Fruit fly (Drosophila melanogaster): ENCODE results near the gene Hers.

The Hers gene

dm6 chrX:19865389-19866144, 379 bp upstream of the Hers start, which contains the start of gene THADA (continued):
- no peak for TF ChIP-seq klu (GFP tag; IDR thresholded peaks at IDR 0.05)
- no peak for TF ChIP-seq CG13296 (GFP tag; optimal IDR thresholded peaks at IDR 0.05)
- TF ChIP-seq CG18599 (GFP tag; optimal IDR thresholded peaks at IDR 0.05), result no peak
- no peak for TF ChIP-seq disco-r (GFP tag; optimal IDR thresholded peaks at IDR 0.05)
- no peak for TF ChIP-seq CG12769 (tag; optimal IDR thresholded peaks at IDR 0.05)
- TF ChIP-seq eyg (GFP tag; optimal IDR thresholded peaks at IDR 0.05), result no peak
- no peak for TF ChIP-seq CG43689 (GFP tag; IDR thresholded peaks at IDR 0.05)
- no peak for TF ChIP-seq pb (GFP tag; optimal IDR thresholded peaks at IDR 0.05)
- TF ChIP-seq CG2202 (tag; optimal IDR thresholded peaks at IDR 0.05), result no peak
- peak; percentile 94 for TF ChIP-seq Med (GFP tag)
- peak; percentile 69 for TF ChIP-seq CG33213 (GFP tag; optimal IDR thresholded peaks at IDR 0.05)
- TF ChIP-seq NfI (GFP tag; optimal IDR thresholded peaks at IDR 0.05), result peak; percentile 10
- no peak for TF ChIP-seq CG33557 (GFP tag; optimal IDR thresholded peaks at IDR 0.05)
- TF ChIP-seq croc (GFP tag; conservative IDR thresholded peaks at IDR 0.05), result no peak
- TF ChIP-seq CG10366 (GFP tag; IDR thresholded peaks at IDR 0.05), result no peak
- TF ChIP-seq hbn (GFP tag; IDR thresholded peaks at IDR 0.05; ENCODE audit: partially characterized antibody), result peak; percentile 92

dm6 chrX:19867007-19867406, 1.1 kb downstream of the Hers start:
- TF ChIP-seq jumu (GFP tag; optimal IDR thresholded peaks at IDR 0.05) (no peak), CG8290 (GFP tag; optimal IDR thresholded peaks at IDR 0.05) (no peak), CG8290 (tag; optimal IDR thresholded peaks at IDR 0.05) (peak in 1 of 2 experiments; percentile 6), gem (tag; optimal IDR thresholded peaks at IDR 0.05) (peak; percentile 24), vvl (GFP tag; IDR thresholded peaks at IDR 0.05) (0 out of 2 replicates have a peak, but pooled peaks have one; percentile 8), Aef1 (GFP tag; IDR thresholded peaks at IDR 0.05) (peak; percentile 23; the same call in 1 of the 3 replicates), Usf (GFP tag; optimal IDR thresholded peaks at IDR 0.05) (no peak), CG12769 (tag; optimal IDR thresholded peaks at IDR 0.05) (peak; percentile 10), CG13123 (GFP tag; optimal IDR thresholded peaks at IDR 0.05) (no peak), CG18599 (GFP tag; optimal IDR thresholded peaks at IDR 0.05) (peak; percentile 18), CG4360 (GFP tag; IDR thresholded peaks at IDR 0.05) (peak; percentile 98), CG1603 (tag; optimal IDR thresholded peaks at IDR 0.05) (peak; percentile 15), CG6175 (GFP tag; IDR thresholded peaks at IDR 0.05) (0 out of 3 replicates have a peak, but pooled peaks have one; percentile 8), sna (GFP tag; IDR thresholded peaks at IDR 0.05; ENCODE audit: partially characterized antibody) (no peak), Nf-YB (GFP tag; optimal IDR thresholded peaks at IDR 0.05) (peak; percentile 14), Xrp1 (GFP tag; IDR thresholded peaks at IDR 0.05) (no peak), oc (tag; optimal IDR thresholded peaks at IDR 0.05) (peak; percentile 51), CG8478 (optimal IDR thresholded peaks at IDR 0.05) (peak; percentile 69), CG3163 (GFP tag; optimal IDR thresholded peaks at IDR 0.05) (no peak), CG33213 (GFP tag; optimal IDR thresholded peaks at IDR 0.05) (no peak), klu (GFP tag; IDR thresholded peaks at IDR 0.05) (no peak), chm (GFP tag; IDR thresholded peaks at IDR 0.05) (no peak), Sox102F (GFP tag; optimal IDR thresholded peaks at IDR 0.05) (peak; percentile 11), Pdp1 (GFP tag; optimal IDR thresholded peaks at IDR 0.05) (peak in 1 of 2 experiments; percentile 15), Med (GFP tag) (peak; percentile 78), sd (tag; optimal IDR thresholded peaks at IDR 0.05) (no peak), CG18011 (GFP tag; optimal IDR thresholded peaks at IDR 0.05) (no peak), CG2199 (GFP tag; IDR thresholded peaks at IDR 0.05) (0 out of 3 replicates have a peak, but pooled peaks have one; percentile 31), CG12391 (tag; optimal IDR thresholded peaks at IDR 0.05) (peak; percentile 24), Dip3 (GFP tag; optimal IDR thresholded peaks at IDR 0.05) (no peak), ci (GFP tag; IDR thresholded peaks at IDR 0.05) (peak; percentile 44; the same call in 1 of the 3 replicates), CG1832 (GFP tag; optimal IDR thresholded peaks at IDR 0.05) (peak; percentile 89), phol (tag; optimal IDR thresholded peaks at IDR 0.05) (peak; percentile 4), crol (GFP tag; IDR thresholded peaks at IDR 0.05) (peak; percentile 91), grau (tag; optimal IDR thresholded peaks at IDR 0.05) (peak; percentile 81), CG2129 (GFP tag; IDR thresholded peaks at IDR 0.05; ENCODE audit: partially characterized antibody) (no peak), kni (GFP tag; optimal IDR thresholded peaks at IDR 0.05) (peak; percentile 63)
